Fruit fly (Drosophila melanogaster) whole organism, embryonic: Measurements from ENCODE around the gene CG17707.

Source experiments
- Antp ChIP-seq: fragments of 200-800 bp; sonication (Bioruptor generic); optimal IDR thresholded peaks from 3 replicates; lab custom pipeline; 2016; ENCODE audit warnings: missing biosample characterization, missing genetic modification characterization
- B-H1 ChIP-seq: fragments of 200-800 bp; sonication (Bioruptor generic); IDR thresholded peaks from 3 replicates; pipeline ENCODE4 v1.3.6; 2022; ENCODE audit warnings: missing biosample characterization, missing genetic modification characterization
- CG10462 ChIP-seq: fragments of 200-800 bp; sonication (Bioruptor generic); optimal IDR thresholded peaks from 2 replicates; lab custom pipeline; 2016; ENCODE audit warnings: missing biosample characterization, missing genetic modification characterization
- CG11695 ChIP-seq: fragments of 200-800 bp; sonication (Bioruptor generic); IDR thresholded peaks from 3 replicates; pipeline ENCODE4 v1.3.6; 2022; ENCODE audit warnings: missing biosample characterization, missing genetic modification characterization
- CG12391 ChIP-seq: fragments of 200-800 bp; sonication (Bioruptor generic); optimal IDR thresholded peaks from 3 replicates; lab custom pipeline; 2018; ENCODE audit warnings: missing biosample characterization, mild to moderate bottlenecking, missing genetic modification characterization, moderate library complexity
- CG12942 ChIP-seq: fragments of 200-800 bp; sonication (Bioruptor generic); optimal IDR thresholded peaks from 3 replicates; lab custom pipeline; 2016; ENCODE audit warnings: missing biosample characterization, missing genetic modification characterization
- CG15696 ChIP-seq: fragments of 200-800 bp; sonication (Bioruptor generic); optimal IDR thresholded peaks from 2 replicates; lab custom pipeline; 2019; ENCODE audit warnings: missing biosample characterization, mild to moderate bottlenecking, missing genetic modification characterization, moderate library complexity
- CG17829 ChIP-seq: fragments of 200-800 bp; optimal IDR thresholded peaks from 2 replicates; lab custom pipeline; 2019; ENCODE audit warnings: missing biosample characterization, mild to moderate bottlenecking, missing genetic modification characterization, moderate library complexity
- CG18262 ChIP-seq: fragments of 200-800 bp; optimal IDR thresholded peaks from 3 replicates; lab custom pipeline; 2019; ENCODE audit warnings: missing biosample characterization, mild to moderate bottlenecking, missing genetic modification characterization, moderate library complexity
- CG18619 ChIP-seq: fragments of 200-800 bp; sonication (Bioruptor generic); optimal IDR thresholded peaks from 3 replicates; lab custom pipeline; 2017; ENCODE audit warnings: missing biosample characterization, mild to moderate bottlenecking, missing genetic modification characterization
- CG2875 ChIP-seq: fragments of 200-800 bp; sonication (Bioruptor generic); optimal IDR thresholded peaks from 2 replicates; lab custom pipeline; 2017; ENCODE audit warnings: missing biosample characterization, mild to moderate bottlenecking, missing genetic modification characterization, missing genetic modification reagents
- CG31388 ChIP-seq: fragments of 200-800 bp; sonication (Bioruptor generic); optimal IDR thresholded peaks from 2 replicates; lab custom pipeline; 2016; ENCODE audit warnings: missing biosample characterization, missing genetic modification characterization
- CG3163 ChIP-seq: fragments of 200-800 bp; sonication (Bioruptor generic); optimal IDR thresholded peaks from 3 replicates; lab custom pipeline; 2016; ENCODE audit warnings: missing biosample characterization, missing genetic modification characterization
- CG4730 ChIP-seq: fragments of 200-800 bp; sonication (Bioruptor generic); IDR thresholded peaks from 2 replicates; pipeline ENCODE4 v1.3.6; 2022; ENCODE audit warnings: missing biosample characterization, missing genetic modification characterization
- CG4820 ChIP-seq: fragments of 200-800 bp; sonication (Bioruptor generic); optimal IDR thresholded peaks from 3 replicates; lab custom pipeline; 2016; ENCODE audit warnings: missing biosample characterization, missing genetic modification characterization
- CG5180 ChIP-seq: fragments of 200-800 bp; sonication (Bioruptor generic); optimal IDR thresholded peaks from 3 replicates; lab custom pipeline; 2017; ENCODE audit warnings: missing biosample characterization, missing genetic modification characterization, mild to moderate bottlenecking, moderate library complexity, missing genetic modification reagents
- CG5245 ChIP-seq: fragments of 200-800 bp; sonication (Bioruptor generic); optimal IDR thresholded peaks from 3 replicates; lab custom pipeline; 2016; ENCODE audit warnings: missing biosample characterization, missing genetic modification characterization
- CG6254 ChIP-seq: fragments of 200-800 bp; sonication (Bioruptor generic); optimal IDR thresholded peaks from 3 replicates; lab custom pipeline; 2017; ENCODE audit warnings: mild to moderate bottlenecking, missing biosample characterization, missing genetic modification reagents, missing genetic modification characterization
- CG6813 ChIP-seq: fragments of 200-800 bp; sonication (Bioruptor generic); optimal IDR thresholded peaks from 2 replicates; lab custom pipeline; 2017; ENCODE audit warnings: missing biosample characterization, missing genetic modification characterization, mild to moderate bottlenecking, moderate library complexity, missing genetic modification reagents
- CG7987 ChIP-seq: fragments of 200-800 bp; sonication (Bioruptor generic); optimal IDR thresholded peaks from 2 replicates; lab custom pipeline; 2018; ENCODE audit warnings: missing biosample characterization, mild to moderate bottlenecking, missing genetic modification characterization, moderate library complexity
- CG8281 ChIP-seq: fragments of 200-800 bp; sonication (Bioruptor generic); optimal IDR thresholded peaks from 2 replicates; lab custom pipeline; 2018; ENCODE audit warnings: missing biosample characterization, mild to moderate bottlenecking, missing genetic modification characterization, moderate library complexity
- CG9437 ChIP-seq: fragments of 200-800 bp; sonication (Bioruptor generic); optimal IDR thresholded peaks from 2 replicates; lab custom pipeline; 2018; ENCODE audit warnings: missing biosample characterization, mild to moderate bottlenecking, missing genetic modification characterization
- CG9609 ChIP-seq: fragments of 200-800 bp; sonication (Bioruptor generic); optimal IDR thresholded peaks from 3 replicates; lab custom pipeline; 2016; ENCODE audit warnings: missing biosample characterization, missing genetic modification characterization
- CTCF ChIP-seq: fragments of 200-800 bp; sonication (Bioruptor generic); optimal IDR thresholded peaks from 2 replicates; lab custom pipeline; 2017; ENCODE audit warnings: missing biosample characterization, mild to moderate bottlenecking, missing genetic modification characterization, moderate library complexity
- E2f2 ChIP-seq: fragments of 200-800 bp; sonication (Bioruptor generic); IDR thresholded peaks from 2 replicates; pipeline ENCODE4 v1.3.6; 2022; ENCODE audit warnings: missing biosample characterization, missing genetic modification characterization
- HHEX ChIP-seq: fragments of 200-800 bp; sonication (Bioruptor generic); optimal IDR thresholded peaks from 3 replicates; lab custom pipeline; 2017; ENCODE audit warnings: missing biosample characterization, mild to moderate bottlenecking, missing genetic modification characterization, missing genetic modification reagents
- HmgZ ChIP-seq: fragments of 200-800 bp; sonication (Bioruptor generic); optimal IDR thresholded peaks from 2 replicates; lab custom pipeline; 2018; ENCODE audit warnings: missing biosample characterization, mild to moderate bottlenecking, missing genetic modification characterization
- Jarid2 ChIP-seq: fragments of 200-800 bp; sonication (Bioruptor generic); optimal IDR thresholded peaks from 3 replicates; lab custom pipeline; 2017; ENCODE audit warnings: mild to moderate bottlenecking, missing biosample characterization, missing genetic modification reagents, missing genetic modification characterization
- Myb ChIP-seq: fragments of 200-800 bp; sonication (Bioruptor generic); optimal IDR thresholded peaks from 2 replicates; lab custom pipeline; 2016; ENCODE audit warnings: missing biosample characterization, missing genetic modification characterization
- Nf-YA ChIP-seq: fragments of 200-800 bp; sonication (Bioruptor generic); IDR thresholded peaks from 2 replicates; pipeline ENCODE4 v1.3.6; 2022; ENCODE audit warnings: missing biosample characterization, missing genetic modification characterization
- PHDP ChIP-seq: fragments of 200-800 bp; sonication (Bioruptor generic); optimal IDR thresholded peaks from 3 replicates; lab custom pipeline; 2018; ENCODE audit warnings: missing biosample characterization, mild to moderate bottlenecking, missing genetic modification characterization, moderate library complexity
- Scr ChIP-seq: fragments of 200-800 bp; sonication (Bioruptor generic); IDR thresholded peaks from 2 replicates; pipeline ENCODE4 v1.3.6; 2022; ENCODE audit warnings: missing biosample characterization, missing genetic modification characterization; ENCODE audit not compliant: partially characterized antibody
- Side ChIP-seq: fragments of 200-800 bp; sonication (Bioruptor generic); optimal IDR thresholded peaks from 2 replicates; lab custom pipeline; 2016; ENCODE audit warnings: missing biosample characterization, missing genetic modification characterization
- Stat92E ChIP-seq, 3 experiments: fragments of >200 bp in 2 of 3; fragments of 200-800 bp in 1 of 3; sonication (Bioruptor generic) in 1 of 3; optimal IDR thresholded peaks; 2 replicates each; lab custom pipeline; 2017 to 2019; ENCODE audit warnings: missing biosample characterization in 3 of 3, missing genetic modification characterization in 3 of 3, mild to moderate bottlenecking in 1 of 3, moderate library complexity in 1 of 3
- Trl ChIP-seq, 3 experiments: fragments of >200 bp in 2 of 3; fragments of 200-800 bp in 1 of 3; sonication (Bioruptor generic) in 1 of 3; optimal IDR thresholded peaks; 2 replicates in 1 of 3; 3 replicates in 2 of 3; lab custom pipeline; 2016 to 2017; ENCODE audit warnings: missing biosample characterization in 1 of 3, missing genetic modification characterization in 1 of 3
- YL-1 ChIP-seq: fragments of 200-800 bp; sonication (Bioruptor generic); optimal IDR thresholded peaks from 3 replicates; lab custom pipeline; 2017; ENCODE audit warnings: missing biosample characterization, mild to moderate bottlenecking, missing genetic modification characterization
- az2 ChIP-seq: fragments of 200-800 bp; sonication (Bioruptor generic); optimal IDR thresholded peaks from 3 replicates; lab custom pipeline; 2016; ENCODE audit warnings: missing biosample characterization, missing genetic modification characterization
- chn ChIP-seq: fragments of 200-800 bp; sonication (Bioruptor generic); optimal IDR thresholded peaks from 2 replicates; lab custom pipeline; 2016; ENCODE audit warnings: missing biosample characterization, missing genetic modification characterization
- crp ChIP-seq, 2 experiments: fragments of 200-800 bp; sonication (Bioruptor generic); optimal IDR thresholded peaks; 2 replicates in 1 of 2; 3 replicates in 1 of 2; lab custom pipeline; 2017; ENCODE audit warnings: missing biosample characterization in 2 of 2, missing genetic modification characterization in 2 of 2, mild to moderate bottlenecking in 1 of 2, moderate library complexity in 1 of 2
- dati ChIP-seq: fragments of 200-800 bp; sonication (Bioruptor generic); IDR thresholded peaks from 2 replicates; pipeline ENCODE4 v1.3.6; 2022; ENCODE audit warnings: missing biosample characterization, missing genetic modification characterization
- dm ChIP-seq: fragments of 200-800 bp; sonication (Bioruptor generic); optimal IDR thresholded peaks from 3 replicates; lab custom pipeline; 2016; ENCODE audit warnings: missing biosample characterization, missing genetic modification characterization
- fd3F ChIP-seq: fragments of 200-800 bp; sonication (Bioruptor generic); optimal IDR thresholded peaks from 2 replicates; lab custom pipeline; 2018; ENCODE audit warnings: missing biosample characterization, mild to moderate bottlenecking, missing genetic modification characterization, moderate library complexity
- ftz-f1 ChIP-seq: fragments of 200-800 bp; sonication (Bioruptor generic); optimal IDR thresholded peaks from 2 replicates; lab custom pipeline; 2016; ENCODE audit warnings: missing biosample characterization, missing genetic modification characterization
- gfzf ChIP-seq: fragments of 200-800 bp; sonication (Bioruptor generic); optimal IDR thresholded peaks from 2 replicates; lab custom pipeline; 2016; ENCODE audit warnings: missing biosample characterization, mild to moderate bottlenecking, missing genetic modification characterization, moderate library complexity
- grn ChIP-seq: fragments of 200-800 bp; sonication (Bioruptor generic); optimal IDR thresholded peaks from 3 replicates; lab custom pipeline; 2017; ENCODE audit warnings: missing biosample characterization, missing genetic modification characterization
- maf-S ChIP-seq: fragments of 200-800 bp; sonication (Bioruptor generic); optimal IDR thresholded peaks from 2 replicates; lab custom pipeline; 2016; ENCODE audit warnings: missing biosample characterization, missing genetic modification characterization
- odd ChIP-seq: fragments of 200-800 bp; sonication (Bioruptor generic); optimal IDR thresholded peaks from 2 replicates; lab custom pipeline; 2017; ENCODE audit warnings: missing biosample characterization, mild to moderate bottlenecking, missing genetic modification characterization
- sqz ChIP-seq: fragments of 200-800 bp; sonication (Bioruptor generic); optimal IDR thresholded peaks from 3 replicates; lab custom pipeline; 2018; ENCODE audit warnings: missing biosample characterization, mild to moderate bottlenecking, missing genetic modification characterization
- wdn ChIP-seq: fragments of 200-800 bp; sonication (Bioruptor generic); IDR thresholded peaks from 2 replicates; pipeline ENCODE4 v1.3.6; 2022; ENCODE audit warnings: missing biosample characterization, missing genetic modification characterization

CG17707 gene

DNA sequence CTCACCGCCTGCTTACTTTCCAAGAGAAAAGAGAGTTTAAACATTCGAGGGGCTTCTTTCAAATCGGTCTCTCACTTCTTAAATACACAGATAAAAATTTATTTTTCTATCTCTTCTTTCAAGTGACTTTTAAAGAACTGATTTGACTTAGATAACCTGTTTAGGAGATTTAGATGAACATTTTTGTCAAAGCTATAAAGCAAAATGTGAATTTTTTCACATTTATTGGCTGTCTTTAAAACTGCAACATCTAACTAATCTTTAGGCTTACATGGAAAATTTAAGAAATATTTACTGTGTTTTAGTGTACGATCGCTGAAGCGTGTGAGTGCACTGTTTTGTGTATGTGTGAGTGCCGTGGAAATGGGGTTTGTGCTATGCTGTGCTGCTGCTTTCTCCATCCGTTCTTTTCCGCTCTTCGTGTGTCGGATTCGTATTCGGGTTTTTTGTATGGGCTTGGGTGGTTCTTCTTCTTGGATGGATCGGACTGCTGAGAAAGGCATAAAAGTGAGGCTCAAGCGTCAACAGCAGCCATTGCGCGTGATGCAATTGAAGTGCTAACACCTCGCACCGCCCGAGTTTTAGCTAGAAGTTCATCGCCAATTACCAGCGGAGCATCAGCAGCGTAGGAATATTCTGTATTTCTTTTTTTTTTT lies 27.4 kb upstream of the CG17707 start (continued):
- peak; percentile 59 for TF ChIP-seq az2
- peak; percentile 9 for TF ChIP-seq dm (GFP tag; lab: Kevin White, UChicago)
- no peak for TF ChIP-seq CG31388 (GFP tag; lab: Kevin White, UChicago)
- TF ChIP-seq Scr (GFP tag; lab: Robert Waterston, UW), result no peak
- no peak for TF ChIP-seq odd (GFP tag; lab: Kevin White, UChicago)
- peak; percentile 27 for TF ChIP-seq Jarid2 (GFP tag; lab: Kevin White, UChicago)
- TF ChIP-seq CG8281 (tag; lab: Kevin White, UChicago), result no peak
- no peak for TF ChIP-seq grn (GFP tag; lab: Kevin White, UChicago)
- TF ChIP-seq Antp (GFP tag; lab: Kevin White, UChicago), result peak; percentile 34
- TF ChIP-seq CTCF (GFP tag; lab: Kevin White, UChicago), result no peak
- TF ChIP-seq CG5245, result peak; percentile 48
- no peak for TF ChIP-seq ftz-f1
- TF ChIP-seq CG6813 (GFP tag; lab: Kevin White, UChicago), result no peak
- TF ChIP-seq CG3163, result peak; percentile 35
- TF ChIP-seq CG11695, result 0 out of 3 replicates have a peak, but pooled peaks have one; percentile 35
- no peak for TF ChIP-seq HmgZ
- TF ChIP-seq CG6254 (GFP tag; lab: Kevin White, UChicago), result peak; percentile 79
- no peak for TF ChIP-seq Nf-YA (GFP tag; lab: Robert Waterston, UW)
- peak; percentile 81 for TF ChIP-seq CG12391 (tag; lab: Kevin White, UChicago)
- no peak for TF ChIP-seq CG12942
- TF ChIP-seq Trl (optimal IDR thresholded peaks at IDR 0.05; lab: Kevin White, UChicago), result peak in 1 of 2 experiments; percentile 17
- peak; percentile 41 for TF ChIP-seq Trl (GFP tag; optimal IDR thresholded peaks at IDR 0.05; lab: Kevin White, UChicago)
- TF ChIP-seq dati (GFP tag; lab: Robert Waterston, UW), result no peak
- peak; percentile 58 for TF ChIP-seq CG2875
- peak; percentile 40 for TF ChIP-seq sqz (GFP tag; lab: Kevin White, UChicago)
- TF ChIP-seq crp (GFP tag; optimal IDR thresholded peaks at IDR 0.05; lab: Kevin White, UChicago), result no peak
- TF ChIP-seq CG18262 (tag; lab: Kevin White, UChicago), result peak; percentile 91
- no peak for TF ChIP-seq wdn (GFP tag; lab: Robert Waterston, UW)
- TF ChIP-seq B-H1, result no peak
- TF ChIP-seq E2f2 (GFP tag; lab: Robert Waterston, UW), result no peak
- no peak for TF ChIP-seq CG4730 (GFP tag; lab: Robert Waterston, UW)
- peak; percentile 71 for TF ChIP-seq Side (GFP tag; lab: Kevin White, UChicago)
- TF ChIP-seq CG18619 (GFP tag; lab: Kevin White, UChicago), result peak; percentile 21
- TF ChIP-seq CG9437, result peak; percentile 44
- TF ChIP-seq CG5180 (GFP tag; lab: Kevin White, UChicago), result no peak
- peak; percentile 39 for TF ChIP-seq CG9609 (GFP tag; lab: Kevin White, UChicago)
- TF ChIP-seq CG15696 (tag; lab: Kevin White, UChicago), result peak; percentile 75
- peak; percentile 53 for TF ChIP-seq CG4820 (GFP tag; lab: Kevin White, UChicago)
- TF ChIP-seq Myb, result no peak
- TF ChIP-seq CG17829 (tag; lab: Kevin White, UChicago), result peak; percentile 86
- TF ChIP-seq HHEX, result no peak
- peak; percentile 2 for TF ChIP-seq chn (GFP tag; lab: Kevin White, UChicago)
- no peak for TF ChIP-seq gfzf
- no peak for TF ChIP-seq maf-S
- TF ChIP-seq YL-1 (GFP tag; lab: Kevin White, UChicago), result no peak
- no peak for TF ChIP-seq CG10462
- peak; percentile 51 for TF ChIP-seq PHDP (tag; lab: Kevin White, UChicago)
- no peak for TF ChIP-seq fd3F
- TF ChIP-seq CG7987 (GFP tag; lab: Kevin White, UChicago), result no peak
- TF ChIP-seq Stat92E (GFP tag; optimal IDR thresholded peaks at IDR 0.05; lab: Kevin White, UChicago), result peak in 1 of 3 experiments; percentile 76
